Worm (Caenorhabditis elegans): Measurements from ENCODE around the gene C15H9.5.

DNA sequence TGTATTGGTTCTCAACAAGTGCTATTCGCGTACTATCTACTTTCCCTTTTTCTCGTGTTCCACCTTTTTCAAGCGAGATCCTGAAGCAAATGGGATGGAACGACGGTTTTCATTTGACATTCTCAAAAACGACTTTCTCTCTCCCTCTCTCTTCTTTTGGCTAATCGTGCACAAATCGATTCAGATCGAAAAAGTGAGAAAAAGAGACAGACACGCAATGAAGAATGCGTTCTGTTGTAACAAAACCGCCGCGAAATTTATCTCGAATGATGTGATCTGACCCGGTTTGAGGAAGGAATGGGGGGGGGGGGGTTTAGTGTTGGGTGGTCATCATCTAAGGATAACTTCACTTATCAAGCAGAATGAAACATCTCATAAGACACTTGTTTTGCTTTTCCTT, 28.7 kb upstream of the C15H9.5 start:
- TF ChIP-seq flt-1 (GFP tag; IDR thresholded peaks at IDR 0.05) (no peak), ztf-29 (GFP tag; IDR thresholded peaks at IDR 0.05) (no peak), med-1 (GFP tag; optimal IDR thresholded peaks at IDR 0.05; ENCODE audit: insufficient read depth) (no peak), ztf-23 (GFP tag; IDR thresholded peaks at IDR 0.05) (no peak)
